Worm (Caenorhabditis elegans) whole organism, L3 larva: ENCODE measurements around the gene C02F5.2.

Source experiments
- fkh-10 ChIP-seq: sonication (generic microtip); optimal IDR thresholded peaks from 2 replicates; lab custom pipeline; 2017; ENCODE audit warnings: missing biosample characterization, missing genetic modification reagents, missing genetic modification characterization
- unc-62 ChIP-seq: fragments of 150-350 bp; sonication (generic microtip); optimal IDR thresholded peaks from 4 replicates; lab custom pipeline; 2014; ENCODE audit warnings: missing biosample characterization, missing genetic modification reagents, missing genetic modification characterization

ce11 chrIII:8275871-8276270 lies 26.5 kb downstream of the C02F5.2 start, which contains the start of gene clec-160:
- no peak for TF ChIP-seq fkh-10
- TF ChIP-seq unc-62 (GFP tag; lab: Kevin White, UChicago) = no peak
